Fruit fly (Drosophila melanogaster) whole organism, prepupa: ENCODE data around the gene JMJD5.

Experiments used
- Blimp-1 ChIP-seq: fragments of 200-800 bp; sonication (Bioruptor generic); optimal IDR thresholded peaks from 3 replicates; lab custom pipeline; 2017; ENCODE audit warnings: missing biosample characterization, missing genetic modification characterization, mild to moderate bottlenecking, moderate library complexity, missing genetic modification reagents
- CG10669 ChIP-seq: fragments of 200-800 bp; sonication (Bioruptor generic); optimal IDR thresholded peaks from 3 replicates; lab custom pipeline; 2018; ENCODE audit warnings: missing biosample characterization, mild to moderate bottlenecking, missing genetic modification characterization, moderate library complexity
- CG11294 ChIP-seq: fragments of 200-800 bp; sonication (Bioruptor generic); IDR thresholded peaks from 2 replicates; pipeline ENCODE4 v1.3.6; 2022; ENCODE audit warnings: missing biosample characterization, missing genetic modification characterization
- CG11902 ChIP-seq: fragments of 200-800 bp; sonication (Bioruptor generic); optimal IDR thresholded peaks from 3 replicates; lab custom pipeline; 2016; ENCODE audit warnings: missing biosample characterization, missing genetic modification characterization
- CG15336 ChIP-seq: fragments of 200-800 bp; sonication (Bioruptor generic); IDR thresholded peaks from 2 replicates; pipeline ENCODE4 v1.3.6; 2022; ENCODE audit warnings: missing biosample characterization, missing genetic modification characterization
- CG1621 ChIP-seq: fragments of 200-800 bp; sonication (Bioruptor generic); optimal IDR thresholded peaks from 3 replicates; lab custom pipeline; 2018; ENCODE audit warnings: missing biosample characterization, mild to moderate bottlenecking, missing genetic modification characterization
- CG16779 ChIP-seq: fragments of 200-800 bp; sonication (Bioruptor generic); optimal IDR thresholded peaks from 3 replicates; lab custom pipeline; 2017; ENCODE audit warnings: missing biosample characterization, mild to moderate bottlenecking, missing genetic modification characterization
- CG3032 ChIP-seq: fragments of 200-800 bp; optimal IDR thresholded peaks from 2 replicates; lab custom pipeline; 2019; ENCODE audit warnings: missing biosample characterization, mild to moderate bottlenecking, missing genetic modification characterization, moderate library complexity
- CG31627 ChIP-seq: fragments of 200-800 bp; sonication (Bioruptor generic); optimal IDR thresholded peaks from 3 replicates; lab custom pipeline; 2016; ENCODE audit warnings: missing biosample characterization, missing genetic modification characterization
- CG32006 ChIP-seq: fragments of 200-800 bp; sonication (Bioruptor generic); optimal IDR thresholded peaks from 3 replicates; lab custom pipeline; 2017; ENCODE audit warnings: missing biosample characterization, mild to moderate bottlenecking, missing genetic modification characterization
- CG3919 ChIP-seq: fragments of 200-800 bp; sonication (Bioruptor generic); optimal IDR thresholded peaks from 3 replicates; lab custom pipeline; 2016; ENCODE audit warnings: missing biosample characterization, missing genetic modification characterization
- CG6163 ChIP-seq: fragments of 200-800 bp; sonication (Bioruptor generic); IDR thresholded peaks from 3 replicates; pipeline ENCODE4 v1.3.6; 2022; ENCODE audit warnings: missing biosample characterization, missing genetic modification characterization
- CG6854 ChIP-seq: fragments of 200-800 bp; sonication (Bioruptor generic); optimal IDR thresholded peaks from 2 replicates; lab custom pipeline; 2017; ENCODE audit warnings: missing biosample characterization, mild to moderate bottlenecking, missing genetic modification characterization
- CG7368 ChIP-seq: fragments of 200-800 bp; sonication (Bioruptor generic); optimal IDR thresholded peaks from 3 replicates; lab custom pipeline; 2016; ENCODE audit warnings: missing biosample characterization, missing genetic modification characterization
- CG8319 ChIP-seq: fragments of 200-800 bp; sonication (Bioruptor generic); optimal IDR thresholded peaks from 3 replicates; lab custom pipeline; 2016; ENCODE audit warnings: missing biosample characterization, missing genetic modification characterization
- CG9139 ChIP-seq: fragments of 200-800 bp; sonication (Bioruptor generic); optimal IDR thresholded peaks from 3 replicates; lab custom pipeline; 2017; ENCODE audit warnings: missing biosample characterization, mild to moderate bottlenecking, missing genetic modification characterization
- Eip78C ChIP-seq: fragments of 200-800 bp; sonication (Bioruptor generic); peaks from one replicate; lab custom pipeline; 2016; ENCODE audit warnings: missing biosample characterization, missing genetic modification characterization
- Ets21C ChIP-seq: fragments of 200-800 bp; sonication (Bioruptor generic); optimal IDR thresholded peaks from 3 replicates; lab custom pipeline; 2016; ENCODE audit warnings: missing biosample characterization, missing genetic modification characterization
- Ets96B ChIP-seq: fragments of 200-800 bp; optimal IDR thresholded peaks from 2 replicates; lab custom pipeline; 2019; ENCODE audit warnings: missing biosample characterization, mild to moderate bottlenecking, missing genetic modification characterization, moderate library complexity
- Gug ChIP-seq: fragments of 200-800 bp; sonication (Bioruptor generic); IDR thresholded peaks from 2 replicates; pipeline ENCODE4 v1.3.6; 2022; ENCODE audit warnings: missing biosample characterization, missing genetic modification characterization
- Hr39 ChIP-seq: fragments of 200-800 bp; sonication (Bioruptor generic); optimal IDR thresholded peaks from 2 replicates; lab custom pipeline; 2016; ENCODE audit warnings: missing biosample characterization, missing genetic modification characterization
- Hr4 ChIP-seq: fragments of 200-800 bp; sonication (Bioruptor generic); optimal IDR thresholded peaks from 3 replicates; lab custom pipeline; 2016; ENCODE audit warnings: missing biosample characterization, missing genetic modification characterization
- Lpt ChIP-seq: fragments of 200-800 bp; sonication (Bioruptor generic); optimal IDR thresholded peaks from 3 replicates; lab custom pipeline; 2016; ENCODE audit warnings: missing biosample characterization, missing genetic modification characterization
- Met ChIP-seq: fragments of 200-800 bp; sonication (Bioruptor generic); optimal IDR thresholded peaks from 3 replicates; lab custom pipeline; 2016; ENCODE audit warnings: missing biosample characterization, missing genetic modification characterization
- Sox102F ChIP-seq: fragments of 200-800 bp; sonication (Bioruptor generic); optimal IDR thresholded peaks from 2 replicates; lab custom pipeline; 2016; ENCODE audit warnings: missing biosample characterization, mild to moderate bottlenecking, missing genetic modification characterization
- Sox14 ChIP-seq: fragments of 200-800 bp; sonication (Bioruptor generic); optimal IDR thresholded peaks from 3 replicates; lab custom pipeline; 2016; ENCODE audit warnings: missing biosample characterization, missing genetic modification characterization
- achi ChIP-seq: fragments of 200-800 bp; sonication (Bioruptor generic); optimal IDR thresholded peaks from 3 replicates; lab custom pipeline; 2016; ENCODE audit warnings: missing biosample characterization, missing genetic modification characterization
- acj6 ChIP-seq: fragments of 200-800 bp; sonication (Bioruptor generic); optimal IDR thresholded peaks from 3 replicates; lab custom pipeline; 2016; ENCODE audit warnings: missing biosample characterization, missing genetic modification characterization
- cyc ChIP-seq: fragments of 200-800 bp; sonication (Bioruptor generic); optimal IDR thresholded peaks from 3 replicates; lab custom pipeline; 2016; ENCODE audit warnings: missing biosample characterization, missing genetic modification characterization
- dac ChIP-seq: fragments of 200-800 bp; sonication (Bioruptor generic); optimal IDR thresholded peaks from 2 replicates; lab custom pipeline; 2017; ENCODE audit warnings: missing biosample characterization, mild to moderate bottlenecking, missing genetic modification characterization
- eg ChIP-seq: fragments of 200-800 bp; sonication (Bioruptor generic); IDR thresholded peaks from 3 replicates; pipeline ENCODE4 v1.3.6; 2022; ENCODE audit warnings: missing biosample characterization, missing genetic modification characterization
- esn ChIP-seq: fragments of 200-800 bp; sonication (Bioruptor generic); optimal IDR thresholded peaks from 2 replicates; lab custom pipeline; 2016; ENCODE audit warnings: missing biosample characterization, mild to moderate bottlenecking, missing genetic modification characterization, moderate library complexity
- fd85E ChIP-seq: fragments of 200-800 bp; sonication (Bioruptor generic); optimal IDR thresholded peaks from 3 replicates; lab custom pipeline; 2016; ENCODE audit warnings: missing biosample characterization, missing genetic modification characterization
- fkh ChIP-seq: fragments of 200-800 bp; sonication (Bioruptor generic); optimal IDR thresholded peaks from 3 replicates; lab custom pipeline; 2017; ENCODE audit warnings: missing biosample characterization, mild to moderate bottlenecking, missing genetic modification characterization, moderate library complexity
- net ChIP-seq: fragments of 200-800 bp; sonication (Bioruptor generic); optimal IDR thresholded peaks from 3 replicates; lab custom pipeline; 2016; ENCODE audit warnings: missing biosample characterization, missing genetic modification characterization
- ss ChIP-seq, 2 experiments: fragments of 200-800 bp; sonication (Bioruptor generic); optimal IDR thresholded peaks; 2 replicates in 1 of 2; 3 replicates in 1 of 2; lab custom pipeline; 2017 to 2018; ENCODE audit warnings: mild to moderate bottlenecking in 2 of 2, missing biosample characterization in 2 of 2, missing genetic modification characterization in 2 of 2, moderate library complexity in 1 of 2
- svp ChIP-seq: fragments of 200-800 bp; sonication (Bioruptor generic); peaks from one replicate; lab custom pipeline; 2016; ENCODE audit warnings: missing biosample characterization, missing genetic modification characterization
- topi ChIP-seq: fragments of 200-800 bp; sonication (Bioruptor generic); optimal IDR thresholded peaks from 3 replicates; lab custom pipeline; 2016; ENCODE audit warnings: missing biosample characterization, missing genetic modification characterization
- vri ChIP-seq: fragments of 200-800 bp; sonication (Bioruptor generic); optimal IDR thresholded peaks from 3 replicates; lab custom pipeline; 2016; ENCODE audit warnings: missing biosample characterization, mild to moderate bottlenecking, missing genetic modification characterization

JMJD5 gene

DNA sequence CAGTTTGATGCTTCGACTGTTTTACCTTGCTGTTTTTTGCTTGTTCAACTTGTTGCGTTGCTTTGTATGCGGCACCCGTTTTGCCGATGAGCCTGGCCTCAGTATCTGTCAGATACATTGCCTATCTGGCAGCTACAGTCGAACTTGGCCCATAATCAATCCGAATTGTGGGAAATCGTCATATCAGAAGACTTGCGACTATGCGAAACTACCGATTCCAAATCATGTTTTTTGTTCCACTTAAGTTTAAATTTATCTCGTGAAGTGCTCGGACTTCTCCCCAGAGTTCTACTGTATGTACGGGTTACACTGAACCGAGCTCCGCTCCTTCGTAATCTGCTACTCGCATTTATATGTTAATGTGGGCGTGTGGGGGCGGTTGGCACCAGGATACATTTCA, 43.1 kb upstream of the JMJD5 start:
- TF ChIP-seq Ets21C (no peak), eg (GFP tag; lab: Robert Waterston, UW) (peak; percentile 54; the same call in 2 of the 3 replicates), CG10669 (peak; percentile 22), Ets96B (tag; lab: Kevin White, UChicago) (peak; percentile 30), CG3919 (GFP tag; lab: Kevin White, UChicago) (peak; percentile 25), fd85E (no peak), Gug (GFP tag; lab: Robert Waterston, UW) (0 out of 2 replicates have a peak, but pooled peaks have one; percentile 15), topi (peak; percentile 15), CG7368 (GFP tag; lab: Kevin White, UChicago) (peak; percentile 34), Eip78C (GFP tag; lab: Kevin White, UChicago) (peak; percentile 82), cyc (GFP tag; lab: Kevin White, UChicago) (peak; percentile 29), dac (GFP tag; lab: Kevin White, UChicago) (no peak), achi (peak; percentile 35), svp (peak; percentile 54), CG6163 (GFP tag; lab: Robert Waterston, UW) (0 out of 3 replicates have a peak, but pooled peaks have one; percentile 12), CG11902 (GFP tag; lab: Kevin White, UChicago) (peak; percentile 28), Blimp-1 (GFP tag; lab: Kevin White, UChicago) (no peak)

DNA sequence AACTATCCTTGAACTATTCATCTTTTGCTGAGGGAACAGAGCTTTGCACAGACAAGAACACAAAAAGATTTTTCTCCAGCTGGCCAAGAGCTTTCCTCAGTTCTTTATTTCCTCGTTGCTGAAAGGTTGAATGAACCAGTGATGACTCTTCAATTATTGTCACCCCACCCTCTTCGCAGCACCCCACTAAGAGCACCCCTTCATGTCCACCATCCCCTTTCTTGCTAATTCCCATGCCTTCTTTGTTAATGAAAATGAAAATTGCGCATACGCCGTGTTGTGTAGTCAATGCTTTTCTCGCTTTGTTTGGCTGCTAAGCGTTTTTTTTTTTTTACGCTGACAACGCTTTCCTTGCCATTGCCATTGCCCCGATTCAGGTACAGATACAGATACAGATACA, 42.6 kb upstream of the JMJD5 start:
- peak; percentile 86 for TF ChIP-seq Sox14
- TF ChIP-seq CG8319 = no peak

- TF ChIP-seq Ets96B (tag; lab: Kevin White, UChicago) = no peak
- TF ChIP-seq Sox102F = no peak
- no peak for TF ChIP-seq cyc (GFP tag; lab: Kevin White, UChicago)
- TF ChIP-seq CG31627 (GFP tag; lab: Kevin White, UChicago) = no peak
- TF ChIP-seq Hr39 (GFP tag; lab: Kevin White, UChicago) = no peak
- no peak for TF ChIP-seq CG11294 (GFP tag; lab: Robert Waterston, UW)
- no peak for TF ChIP-seq svp
- no peak for TF ChIP-seq CG11902 (GFP tag; lab: Kevin White, UChicago)
- TF ChIP-seq esn (GFP tag; lab: Kevin White, UChicago) = no peak
- no peak for TF ChIP-seq CG32006
- no peak for TF ChIP-seq Met (GFP tag; lab: Kevin White, UChicago)
- no peak for TF ChIP-seq CG1621 (tag; lab: Kevin White, UChicago)
- TF ChIP-seq Hr4 = no peak
- no peak for TF ChIP-seq Ets21C
- no peak for TF ChIP-seq acj6 (GFP tag; lab: Kevin White, UChicago)
- TF ChIP-seq fd85E = no peak
- TF ChIP-seq CG9139 (GFP tag; lab: Kevin White, UChicago) = no peak
Observed at dm6 chr3L:882892-883255, 41.7 kb upstream of the JMJD5 start.

DNA sequence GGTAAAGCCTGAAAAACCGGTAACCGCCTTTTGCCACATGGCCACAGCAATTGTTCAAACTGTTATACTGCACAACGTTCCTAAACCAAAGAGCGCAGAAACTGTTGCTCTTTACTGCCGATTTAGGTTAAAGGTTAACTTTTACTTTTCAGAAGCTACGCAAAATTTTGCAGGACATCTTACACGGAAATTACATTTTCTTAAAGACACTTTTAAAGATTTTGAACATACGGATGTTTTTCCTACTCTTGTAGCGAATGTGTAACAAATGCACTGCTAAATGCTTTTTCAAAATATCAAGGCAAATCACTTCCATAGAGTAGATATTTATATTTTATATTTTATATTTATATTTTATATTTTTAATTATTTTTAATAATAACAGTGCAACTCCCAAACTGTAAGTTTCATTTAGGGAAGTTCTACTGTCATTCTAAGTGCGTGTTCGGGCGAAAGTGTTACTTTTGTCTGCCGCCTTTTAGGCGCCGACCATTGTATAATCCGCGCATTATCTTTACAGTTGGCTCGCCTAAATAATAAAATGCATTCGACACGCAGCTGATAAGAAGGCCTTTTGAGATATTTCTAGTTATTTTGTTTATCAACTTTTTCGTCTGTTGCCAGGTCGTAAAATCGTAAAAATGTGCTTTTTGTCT, 41.2 kb upstream of the JMJD5 start:
- TF ChIP-seq CG11294 (GFP tag; lab: Robert Waterston, UW) = no peak
- peak; percentile 70 for TF ChIP-seq Eip78C (GFP tag; lab: Kevin White, UChicago)
- peak; percentile 36 for TF ChIP-seq vri

DNA sequence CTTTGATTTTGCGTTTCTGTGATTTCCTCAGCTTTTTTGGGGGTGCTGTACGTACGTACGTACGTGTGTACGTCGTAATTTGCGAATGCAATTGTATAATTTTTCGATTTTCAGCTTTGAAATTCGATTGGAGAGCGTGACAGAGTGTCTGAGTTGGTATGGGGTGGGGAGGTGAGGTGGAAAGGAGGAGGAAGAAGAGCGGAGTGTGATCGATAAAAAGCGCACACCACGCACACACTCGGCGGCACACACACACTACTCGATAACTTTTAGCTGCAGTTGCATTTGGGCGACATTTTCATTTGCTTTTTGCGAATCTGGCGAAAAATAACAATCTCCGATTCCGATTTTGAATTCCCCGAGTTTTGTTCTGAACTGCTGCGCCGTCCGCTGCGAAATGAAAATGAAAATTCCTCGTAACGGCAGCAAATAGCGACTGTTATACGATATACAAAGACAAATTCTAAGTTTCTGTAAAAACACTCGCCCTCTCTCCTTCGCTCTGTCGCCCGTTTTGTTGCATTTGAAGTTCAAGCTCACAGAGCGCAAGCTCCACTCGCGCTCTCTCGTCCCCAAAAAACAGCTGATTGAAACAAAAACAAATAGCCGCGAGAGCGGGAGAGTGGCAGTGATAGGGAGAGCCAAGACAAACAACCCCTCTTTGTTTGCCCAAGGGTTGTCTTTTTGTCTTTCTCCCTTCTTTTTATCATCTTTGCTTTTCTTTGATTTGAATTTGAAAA, 40.5 kb upstream of the JMJD5 start, which contains the start of gene CG13907:
CG13907 (minus strand) TSS at position 518 of the 740 bp plus-strand sequence.
- peak; percentile 1 to 8 for TF ChIP-seq ss (GFP tag; optimal IDR thresholded peaks at IDR 0.05; lab: Kevin White, UChicago)
- peak; percentile 16 for TF ChIP-seq net
- no peak for TF ChIP-seq CG15336 (GFP tag; lab: Robert Waterston, UW)
- TF ChIP-seq Lpt (GFP tag; lab: Kevin White, UChicago) = no peak
- 0 out of 3 replicates have a peak, but pooled peaks have one; percentile 13 for TF ChIP-seq eg (GFP tag; lab: Robert Waterston, UW)
- TF ChIP-seq Sox102F = peak; percentile 30
- TF ChIP-seq fkh = peak; percentile 65
- TF ChIP-seq CG3032 (tag; lab: Kevin White, UChicago) = no peak
- peak; percentile 39 for TF ChIP-seq CG16779 (tag; lab: Kevin White, UChicago)
- peak; percentile 32 for TF ChIP-seq CG6854 (GFP tag; lab: Kevin White, UChicago)
- peak; percentile 45 for TF ChIP-seq Sox14
- TF ChIP-seq Met (GFP tag; lab: Kevin White, UChicago) = no peak
